Fruit fly (Drosophila melanogaster): Measurements from ENCODE around the gene CG31097.

The CG31097 gene

dm6 chr3R:25249145-25250141 is 48.1 kb downstream of the CG31097 start, which contains the start of gene Nup358 (continued):
- TF ChIP-seq CG4282 (GFP tag; optimal IDR thresholded peaks at IDR 0.05): no peak
- TF ChIP-seq CG13424 (tag; optimal IDR thresholded peaks at IDR 0.05): no peak
- TF ChIP-seq Eip74EF (GFP tag; optimal IDR thresholded peaks at IDR 0.05): no peak
- TF ChIP-seq mld (GFP tag; IDR thresholded peaks at IDR 0.05; ENCODE audit: partially characterized antibody): peak; percentile 97
- TF ChIP-seq HLH3B (GFP tag; IDR thresholded peaks at IDR 0.05): no peak
- no peak for TF ChIP-seq NC2α (GFP tag; optimal IDR thresholded peaks at IDR 0.05)
- no peak for TF ChIP-seq yki (optimal IDR thresholded peaks at IDR 0.05)
- TF ChIP-seq az2 (GFP tag; optimal IDR thresholded peaks at IDR 0.05): no peak
- TF ChIP-seq br (optimal IDR thresholded peaks at IDR 0.05): no peak
- TF ChIP-seq hb (GFP tag; IDR thresholded peaks at IDR 0.05; ENCODE audit: partially characterized antibody): peak; percentile 99
- no peak for TF ChIP-seq ATbp (GFP tag; optimal IDR thresholded peaks at IDR 0.05)
- TF ChIP-seq gt (GFP tag; IDR thresholded peaks at IDR 0.05): no peak
- peak; percentile 99 for TF ChIP-seq amos (GFP tag; IDR thresholded peaks at IDR 0.05; ENCODE audit: partially characterized antibody)
- TF ChIP-seq Nf-YB (GFP tag; optimal IDR thresholded peaks at IDR 0.05): no peak
- no peak for TF ChIP-seq Ravus (GFP tag; IDR thresholded peaks at IDR 0.05)
- peak; percentile 98 for TF ChIP-seq nerfin-1 (tag; optimal IDR thresholded peaks at IDR 0.05)
- peak; percentile 54; the same call in 1 of the 3 replicates for TF ChIP-seq Dbx (GFP tag; IDR thresholded peaks at IDR 0.05)
- no peak for TF ChIP-seq run (tag; optimal IDR thresholded peaks at IDR 0.05)
- peak; percentile 96 for TF ChIP-seq unc-4 (GFP tag; IDR thresholded peaks at IDR 0.05; ENCODE audit: partially characterized antibody)
- TF ChIP-seq MESR4 (GFP tag; optimal IDR thresholded peaks at IDR 0.05): peak; percentile 24
- TF ChIP-seq Atf6 (GFP tag; IDR thresholded peaks at IDR 0.05): no peak
- TF ChIP-seq HLH4C (GFP tag; IDR thresholded peaks at IDR 0.05; ENCODE audit: partially characterized antibody): peak; percentile 99
- no peak for TF ChIP-seq CG2875 (GFP tag; optimal IDR thresholded peaks at IDR 0.05)
- no peak for TF ChIP-seq CG3407 (GFP tag; optimal IDR thresholded peaks at IDR 0.05)
- no peak for TF ChIP-seq emc (GFP tag; optimal IDR thresholded peaks at IDR 0.05)
- TF ChIP-seq Max (GFP tag; optimal IDR thresholded peaks at IDR 0.05): no peak
- peak; percentile 98 for TF ChIP-seq zen2 (GFP tag; IDR thresholded peaks at IDR 0.05; ENCODE audit: partially characterized antibody)
- TF ChIP-seq CG4360 (GFP tag; IDR thresholded peaks at IDR 0.05): no peak
- no peak for TF ChIP-seq Oaz (GFP tag; IDR thresholded peaks at IDR 0.05)
- no peak for TF ChIP-seq Kr (GFP tag; optimal IDR thresholded peaks at IDR 0.05)
- no peak for TF ChIP-seq HmgD (GFP tag; optimal IDR thresholded peaks at IDR 0.05)
- TF ChIP-seq sim (GFP tag; IDR thresholded peaks at IDR 0.05): no peak
- no peak for TF ChIP-seq jing (GFP tag; optimal IDR thresholded peaks at IDR 0.05)
- TF ChIP-seq wor (GFP tag; IDR thresholded peaks at IDR 0.05): no peak
- TF ChIP-seq CG14014 (GFP tag; IDR thresholded peaks at IDR 0.05): no peak
- no peak for TF ChIP-seq onecut (GFP tag; IDR thresholded peaks at IDR 0.05)
- no peak for TF ChIP-seq luna (GFP tag; optimal IDR thresholded peaks at IDR 0.05)
- TF ChIP-seq dysf (GFP tag; IDR thresholded peaks at IDR 0.05): no peak
- peak; percentile 97 for TF ChIP-seq CG7963 (GFP tag; IDR thresholded peaks at IDR 0.05; ENCODE audit: partially characterized antibody)
- TF ChIP-seq Scr (GFP tag; IDR thresholded peaks at IDR 0.05; ENCODE audit: partially characterized antibody): peak; percentile 98
- TF ChIP-seq CG1529 (GFP tag; optimal IDR thresholded peaks at IDR 0.05): no peak
- TF ChIP-seq Asciz (GFP tag; optimal IDR thresholded peaks at IDR 0.05): no peak
- no peak for TF ChIP-seq Sry-β (GFP tag; optimal IDR thresholded peaks at IDR 0.05)
- no peak for TF ChIP-seq abd-A (tag; optimal IDR thresholded peaks at IDR 0.05)
- TF ChIP-seq CG4707 (GFP tag; optimal IDR thresholded peaks at IDR 0.05): no peak
- no peak for TF ChIP-seq CG33213 (GFP tag; optimal IDR thresholded peaks at IDR 0.05)
- peak; percentile 35 for TF ChIP-seq CG30020 (tag; optimal IDR thresholded peaks at IDR 0.05)
- peak; percentile 99 for TF ChIP-seq bbx (GFP tag; IDR thresholded peaks at IDR 0.05; ENCODE audit: partially characterized antibody)
- TF ChIP-seq aop (GFP tag; IDR thresholded peaks at IDR 0.05): no peak
